Fruit fly (Drosophila melanogaster): Measurements from ENCODE around the gene dally.

DNA sequence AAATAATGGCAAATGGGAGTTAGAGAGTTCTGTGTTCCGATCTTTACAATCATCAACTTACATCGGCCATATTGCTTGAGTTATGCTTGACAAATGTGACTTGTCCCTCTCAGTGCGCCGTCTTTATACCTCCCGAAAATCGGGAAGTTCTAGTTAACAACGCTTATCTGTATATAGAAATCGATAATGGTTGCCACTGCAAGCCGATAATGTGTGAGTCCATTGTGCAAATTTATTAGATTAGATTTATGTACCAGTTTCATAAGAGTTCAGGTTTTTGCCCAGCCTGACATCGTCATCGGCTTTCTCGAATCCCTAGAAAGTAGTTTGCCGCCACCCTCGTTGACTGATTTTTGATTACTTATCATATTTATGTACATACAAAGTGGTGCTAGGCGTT, 38.9 kb upstream of the dally start, which contains the start of gene Acbp5:
- TF ChIP-seq Sin3A (optimal IDR thresholded peaks at IDR 0.05) (no peak), psq (optimal IDR thresholded peaks at IDR 0.05) (no peak), insv (optimal IDR thresholded peaks at IDR 0.05) (no peak), Myc (optimal IDR thresholded peaks at IDR 0.05) (no peak)

Data from Kc167 (cell line).